Worm (Caenorhabditis elegans) whole organism, mixed stage, embryonic: ENCODE results near the gene vab-9.

Experiments
- M03D4.4 ChIP-seq: sonication (generic microtip); optimal IDR thresholded peaks from 2 replicates; lab custom pipeline; 2017; ENCODE audit warnings: mild to moderate bottlenecking, missing genetic modification characterization, missing compliant biosample characterization
- blmp-1 ChIP-seq: fragments of 150-350 bp; optimal IDR thresholded peaks from 2 replicates; lab custom pipeline; 2014; ENCODE audit warnings: missing biosample characterization, missing genetic modification characterization
- ces-1 ChIP-seq: fragments of 150-350 bp; optimal IDR thresholded peaks from 2 replicates; lab custom pipeline; 2014; ENCODE audit warnings: missing biosample characterization, missing genetic modification reagents, missing genetic modification characterization
- elt-1 ChIP-seq: sonication (generic microtip); optimal IDR thresholded peaks from 2 replicates; lab custom pipeline; 2017; ENCODE audit warnings: missing genetic modification characterization, mild to moderate bottlenecking, missing compliant biosample characterization, antibody characterized with exemption, moderate library complexity, borderline replicate concordance; ENCODE audit not compliant: insufficient read depth
- lin-32 ChIP-seq: fragments of 200-800 bp; sonication (Bioruptor generic); optimal IDR thresholded peaks from 2 replicates; lab custom pipeline; 2018; ENCODE audit warnings: mild to moderate bottlenecking, missing genetic modification characterization, missing compliant biosample characterization
- mab-5 ChIP-seq: fragments of 150-350 bp; optimal IDR thresholded peaks from 2 replicates; lab custom pipeline; 2014; ENCODE audit warnings: missing biosample characterization, missing genetic modification characterization
- mls-2 ChIP-seq: sonication (generic microtip); optimal IDR thresholded peaks from 2 replicates; lab custom pipeline; 2016; ENCODE audit warnings: mild to moderate bottlenecking, missing genetic modification characterization, moderate library complexity, missing compliant biosample characterization
- unc-120 ChIP-seq: sonication (generic microtip); optimal IDR thresholded peaks from 2 replicates; lab custom pipeline; 2017; ENCODE audit warnings: missing genetic modification characterization, missing compliant biosample characterization; ENCODE audit not compliant: poor library complexity, severe bottlenecking

The vab-9 gene

ce11 chrII:8589227-8589626 lies 48.3 kb downstream of the vab-9 start:
- no peak for TF ChIP-seq unc-120 (tag; lab: Kevin White, UChicago)
- TF ChIP-seq ces-1: peak; percentile 100
- TF ChIP-seq blmp-1 (tag; lab: Kevin White, UChicago): no peak
- TF ChIP-seq lin-32 (GFP tag; lab: Kevin White, UChicago): no peak

- no peak for TF ChIP-seq M03D4.4 (tag; lab: Kevin White, UChicago)
- TF ChIP-seq ces-1: peak; percentile 93
- TF ChIP-seq mls-2 (tag; lab: Kevin White, UChicago): no peak
These were observed 49.1 kb downstream of the vab-9 start for ce11 chrII:8588442-8588841.

- TF ChIP-seq mab-5 (tag; lab: Kevin White, UChicago): no peak
- TF ChIP-seq ces-1: peak; percentile 99
- TF ChIP-seq elt-1 (tag; lab: Kevin White, UChicago): peak; percentile 43
These were observed 49.8 kb downstream of the vab-9 start for ce11 chrII:8587660-8588230.
